Worm (Caenorhabditis elegans) whole organism, young adult: ENCODE data around the gene comt-5.

Source experiments
- B0261.1 ChIP-seq: sonication (generic microtip); optimal IDR thresholded peaks from 2 replicates; lab custom pipeline; 2016; ENCODE audit warnings: mild to moderate bottlenecking, missing genetic modification characterization, moderate library complexity, missing compliant biosample characterization
- F49E8.2 ChIP-seq: sonication (generic microtip); optimal IDR thresholded peaks from 3 replicates; lab custom pipeline; 2017; ENCODE audit warnings: missing genetic modification characterization, mild to moderate bottlenecking, missing compliant biosample characterization, antibody characterized with exemption, moderate library complexity; ENCODE audit not compliant: insufficient read depth
- T26A5.8 ChIP-seq: sonication (generic microtip); optimal IDR thresholded peaks from 2 replicates; lab custom pipeline; 2016; ENCODE audit warnings: missing genetic modification characterization, missing compliant biosample characterization
- cebp-1 ChIP-seq, 2 experiments: fragments of 200-800 bp in 1 of 2; sonication (Bioruptor generic) in 1 of 2; sonication (generic microtip) in 1 of 2; IDR thresholded peaks in 1 of 2; optimal IDR thresholded peaks in 1 of 2; 2 replicates each; pipeline versions ENCODE4 v1.3.6 to Lab custom; 2017 to 2022; ENCODE audit warnings: missing compliant biosample characterization in 2 of 2, missing genetic modification characterization in 2 of 2, mild to moderate bottlenecking in 1 of 2, missing genetic modification reagents in 1 of 2, moderate library complexity in 1 of 2

- no peak for TF ChIP-seq cebp-1 (GFP tag; IDR thresholded peaks at IDR 0.05; lab: Robert Waterston, UW)
- TF ChIP-seq cebp-1 (tag; optimal IDR thresholded peaks at IDR 0.05; lab: Kevin White, UChicago), result no peak
- TF ChIP-seq B0261.1, result no peak
- TF ChIP-seq F49E8.2 (tag; lab: Kevin White, UChicago), result no peak
- TF ChIP-seq T26A5.8 (tag; lab: Kevin White, UChicago), result no peak
Measured at ce11 chrV:2081894-2082293, 28.5 kb upstream of the comt-5 start.
